Worm (Caenorhabditis elegans): ENCODE measurements around the gene Y9C2UA.1.

The Y9C2UA.1 gene

ce11 chrII:9128132-9128531 is 11.3 kb upstream of the Y9C2UA.1 start:
- TF ChIP-seq M03D4.4 (tag; optimal IDR thresholded peaks at IDR 0.05) (no peak), nhr-237 (tag; optimal IDR thresholded peaks at IDR 0.05) (peak; percentile 58), unc-62 (GFP tag; optimal IDR thresholded peaks at IDR 0.05) (no peak), zip-8 (tag; optimal IDR thresholded peaks at IDR 0.05) (no peak), mls-2 (tag; optimal IDR thresholded peaks at IDR 0.05) (no peak), nhr-76 (tag; optimal IDR thresholded peaks at IDR 0.05) (no peak), nhr-28 (tag; optimal IDR thresholded peaks at IDR 0.05) (no peak), ceh-39 (tag; optimal IDR thresholded peaks at IDR 0.05) (no peak), sptf-1 (tag; optimal IDR thresholded peaks at IDR 0.05) (no peak), sem-2 (GFP tag; optimal IDR thresholded peaks at IDR 0.05) (no peak), drap-1 (GFP tag; optimal IDR thresholded peaks at IDR 0.05) (no peak), unc-39 (tag; optimal IDR thresholded peaks at IDR 0.05) (no peak), elt-3 (tag; optimal IDR thresholded peaks at IDR 0.05) (peak; percentile 91), elt-1 (tag; optimal IDR thresholded peaks at IDR 0.05; ENCODE audit: borderline replicate concordance, insufficient read depth) (peak; percentile 10), mab-5 (tag; optimal IDR thresholded peaks at IDR 0.05) (no peak), ceh-43 (GFP tag; optimal IDR thresholded peaks at IDR 0.05) (no peak), blmp-1 (tag; optimal IDR thresholded peaks at IDR 0.05) (no peak), ces-1 (GFP tag; optimal IDR thresholded peaks at IDR 0.05) (no peak), pha-4 (tag; optimal IDR thresholded peaks at IDR 0.05) (no peak), mep-1 (tag; optimal IDR thresholded peaks at IDR 0.05) (no peak), unc-120 (tag; optimal IDR thresholded peaks at IDR 0.05; ENCODE audit: poor library complexity, severe bottlenecking) (no peak), ceh-83 (GFP tag; optimal IDR thresholded peaks at IDR 0.05) (no peak), ham-2 (GFP tag; optimal IDR thresholded peaks at IDR 0.05) (no peak)

ce11 chrII:9130339-9130738 is 9.1 kb upstream of the Y9C2UA.1 start:
- no peak for TF ChIP-seq sptf-1 (tag; optimal IDR thresholded peaks at IDR 0.05)
- TF ChIP-seq unc-39 (tag; optimal IDR thresholded peaks at IDR 0.05) = no peak
- no peak for TF ChIP-seq lsy-2 (tag; optimal IDR thresholded peaks at IDR 0.05)
- TF ChIP-seq M03D4.4 (tag; optimal IDR thresholded peaks at IDR 0.05) = no peak
- TF ChIP-seq sem-2 (GFP tag; optimal IDR thresholded peaks at IDR 0.05) = no peak
- no peak for TF ChIP-seq pha-4 (tag; optimal IDR thresholded peaks at IDR 0.05)
- TF ChIP-seq hlh-1 (tag; optimal IDR thresholded peaks at IDR 0.05) = no peak
- no peak for TF ChIP-seq bed-3 (GFP tag; optimal IDR thresholded peaks at IDR 0.05)
- no peak for TF ChIP-seq ceh-39 (tag; optimal IDR thresholded peaks at IDR 0.05)
- no peak for TF ChIP-seq ces-1 (GFP tag; optimal IDR thresholded peaks at IDR 0.05)
- TF ChIP-seq flh-1 (GFP tag; optimal IDR thresholded peaks at IDR 0.05) = no peak

ce11 chrII:9131363-9131762 is 8.1 kb upstream of the Y9C2UA.1 start, which contains the start of gene C16D2.1:
Gene C16D2.1 (plus strand): TSS chrII:9131663.
- no peak for TF ChIP-seq elt-1 (tag; optimal IDR thresholded peaks at IDR 0.05; ENCODE audit: borderline replicate concordance, insufficient read depth)

- no peak for TF ChIP-seq tbx-8 (GFP tag; optimal IDR thresholded peaks at IDR 0.05)
- TF ChIP-seq zip-8 (tag; optimal IDR thresholded peaks at IDR 0.05) = no peak
- TF ChIP-seq snpc-4 (tag; optimal IDR thresholded peaks at IDR 0.05) = no peak
- TF ChIP-seq unc-39 (tag; optimal IDR thresholded peaks at IDR 0.05) = no peak
- no peak for TF ChIP-seq elt-3 (tag; optimal IDR thresholded peaks at IDR 0.05)
- no peak for TF ChIP-seq elt-1 (tag; optimal IDR thresholded peaks at IDR 0.05; ENCODE audit: borderline replicate concordance, insufficient read depth)
- TF ChIP-seq flh-1 (GFP tag; optimal IDR thresholded peaks at IDR 0.05) = no peak
- TF ChIP-seq drap-1 (GFP tag; optimal IDR thresholded peaks at IDR 0.05) = no peak
- TF ChIP-seq pha-4 (tag; optimal IDR thresholded peaks at IDR 0.05) = no peak
These were observed 7.1 kb upstream of the Y9C2UA.1 start for ce11 chrII:9132338-9132737.

- no peak for TF ChIP-seq flh-1 (GFP tag; optimal IDR thresholded peaks at IDR 0.05)
- TF ChIP-seq ham-2 (GFP tag; optimal IDR thresholded peaks at IDR 0.05) = no peak
- TF ChIP-seq nhr-237 (tag; optimal IDR thresholded peaks at IDR 0.05) = no peak
- TF ChIP-seq ztf-11 (tag; optimal IDR thresholded peaks at IDR 0.05) = no peak
- no peak for TF ChIP-seq ceh-39 (tag; optimal IDR thresholded peaks at IDR 0.05)
- TF ChIP-seq ceh-43 (GFP tag; optimal IDR thresholded peaks at IDR 0.05) = no peak
- no peak for TF ChIP-seq drap-1 (GFP tag; optimal IDR thresholded peaks at IDR 0.05)
- no peak for TF ChIP-seq mls-2 (tag; optimal IDR thresholded peaks at IDR 0.05)
- TF ChIP-seq unc-62 (GFP tag; optimal IDR thresholded peaks at IDR 0.05) = no peak
- TF ChIP-seq nhr-28 (tag; optimal IDR thresholded peaks at IDR 0.05) = no peak
- TF ChIP-seq M03D4.4 (tag; optimal IDR thresholded peaks at IDR 0.05) = no peak
- no peak for TF ChIP-seq mab-5 (tag; optimal IDR thresholded peaks at IDR 0.05)
- TF ChIP-seq ces-1 (GFP tag; optimal IDR thresholded peaks at IDR 0.05) = no peak
- TF ChIP-seq lin-13 (tag; optimal IDR thresholded peaks at IDR 0.05) = no peak
- no peak for TF ChIP-seq elt-3 (tag; optimal IDR thresholded peaks at IDR 0.05)
- no peak for TF ChIP-seq unc-120 (tag; optimal IDR thresholded peaks at IDR 0.05; ENCODE audit: poor library complexity, severe bottlenecking)
- TF ChIP-seq sem-2 (GFP tag; optimal IDR thresholded peaks at IDR 0.05) = no peak
- TF ChIP-seq pha-4 (tag; optimal IDR thresholded peaks at IDR 0.05) = no peak
- TF ChIP-seq nhr-2 (tag; optimal IDR thresholded peaks at IDR 0.05) = no peak
These were observed 3.6 kb upstream of the Y9C2UA.1 start, which contains the start of gene nlp-78 for ce11 chrII:9135878-9136277. Gene nlp-78 (plus strand): TSS chrII:9136178.
